Fruit fly (Drosophila melanogaster) whole organism, embryonic: ENCODE data around the gene CG8851.
A peak's percentile ranks its signal among the peaks of the same experiment; 100 is the strongest.

ENCODE experiments used
- ATbp ChIP-seq: fragments of 200-800 bp; sonication (Bioruptor generic); optimal IDR thresholded peaks from 2 replicates; lab custom pipeline; 2017; ENCODE audit warnings: missing biosample characterization, mild to moderate bottlenecking, missing genetic modification characterization, missing genetic modification reagents
- Ada2b ChIP-seq: fragments of 200-800 bp; sonication (Bioruptor generic); IDR thresholded peaks from 2 replicates; pipeline ENCODE4 v1.3.6; 2022; ENCODE audit warnings: missing biosample characterization, missing genetic modification characterization
- CG11695 ChIP-seq: fragments of 200-800 bp; sonication (Bioruptor generic); IDR thresholded peaks from 3 replicates; pipeline ENCODE4 v1.3.6; 2022; ENCODE audit warnings: missing biosample characterization, missing genetic modification characterization
- CG12391 ChIP-seq: fragments of 200-800 bp; sonication (Bioruptor generic); optimal IDR thresholded peaks from 3 replicates; lab custom pipeline; 2018; ENCODE audit warnings: missing biosample characterization, mild to moderate bottlenecking, missing genetic modification characterization, moderate library complexity
- CG13123 ChIP-seq: fragments of 200-800 bp; sonication (Bioruptor generic); optimal IDR thresholded peaks from 2 replicates; lab custom pipeline; 2016; ENCODE audit warnings: missing biosample characterization, missing genetic modification characterization
- CG14667 ChIP-seq: fragments of 200-800 bp; sonication (Bioruptor generic); IDR thresholded peaks from 2 replicates; pipeline ENCODE4 v1.3.6; 2022; ENCODE audit warnings: missing biosample characterization, missing genetic modification characterization
- CG17328 ChIP-seq: fragments of 200-800 bp; sonication (Bioruptor generic); IDR thresholded peaks from 2 replicates; pipeline ENCODE4 v1.3.6; 2022; ENCODE audit warnings: missing biosample characterization, missing genetic modification characterization
- CG18262 ChIP-seq: fragments of 200-800 bp; optimal IDR thresholded peaks from 3 replicates; lab custom pipeline; 2019; ENCODE audit warnings: missing biosample characterization, mild to moderate bottlenecking, missing genetic modification characterization, moderate library complexity
- CG18764 ChIP-seq: fragments of 200-800 bp; sonication (Bioruptor generic); optimal IDR thresholded peaks from 3 replicates; lab custom pipeline; 2016; ENCODE audit warnings: missing biosample characterization, missing genetic modification characterization
- CG2120 ChIP-seq: fragments of 200-800 bp; sonication (Bioruptor generic); optimal IDR thresholded peaks from 3 replicates; lab custom pipeline; 2016; ENCODE audit warnings: missing biosample characterization, missing genetic modification characterization
- CG32532 ChIP-seq: fragments of 200-800 bp; sonication (Bioruptor generic); IDR thresholded peaks from 2 replicates; pipeline ENCODE4 v1.3.6; 2022; ENCODE audit warnings: missing biosample characterization, missing genetic modification characterization
- CG43689 ChIP-seq: fragments of 200-800 bp; sonication (Bioruptor generic); IDR thresholded peaks from 2 replicates; pipeline ENCODE4 v1.3.6; 2022; ENCODE audit warnings: missing biosample characterization, missing genetic modification characterization
- CG6654 ChIP-seq: fragments of 200-800 bp; sonication (Bioruptor generic); optimal IDR thresholded peaks from 2 replicates; lab custom pipeline; 2017; ENCODE audit warnings: missing biosample characterization, mild to moderate bottlenecking, missing genetic modification characterization
- CG7963 ChIP-seq: fragments of 200-800 bp; sonication (Bioruptor generic); IDR thresholded peaks from 3 replicates; pipeline ENCODE4 v1.3.6; 2022; ENCODE audit warnings: missing biosample characterization, missing genetic modification characterization; ENCODE audit not compliant: partially characterized antibody
- CG8089 ChIP-seq: fragments of 200-800 bp; sonication (Bioruptor generic); optimal IDR thresholded peaks from 3 replicates; lab custom pipeline; 2016; ENCODE audit warnings: missing biosample characterization, missing genetic modification characterization
- CG9215 ChIP-seq: fragments of 200-800 bp; sonication (Bioruptor generic); IDR thresholded peaks from 2 replicates; pipeline ENCODE4 v1.3.6; 2022; ENCODE audit warnings: missing biosample characterization, missing genetic modification characterization
- D ChIP-seq, 2 experiments: fragments of 200-800 bp in 1 of 2; fragments of >200 bp in 1 of 2; sonication (Bioruptor generic) in 1 of 2; optimal IDR thresholded peaks; 2 replicates in 1 of 2; 3 replicates in 1 of 2; lab custom pipeline; 2017; ENCODE audit warnings: mild to moderate bottlenecking in 1 of 2, missing biosample characterization in 1 of 2, missing genetic modification characterization in 1 of 2, missing genetic modification reagents in 1 of 2
- Hey ChIP-seq: fragments of 200-800 bp; sonication (Bioruptor generic); optimal IDR thresholded peaks from 3 replicates; lab custom pipeline; 2018; ENCODE audit warnings: missing biosample characterization, mild to moderate bottlenecking, missing genetic modification characterization
- Hr51 ChIP-seq, 2 experiments: fragments of 200-800 bp; sonication (Bioruptor generic); optimal IDR thresholded peaks; 2 replicates in 1 of 2; 3 replicates in 1 of 2; lab custom pipeline; 2016 to 2018; ENCODE audit warnings: missing biosample characterization in 2 of 2, missing genetic modification characterization in 2 of 2, mild to moderate bottlenecking in 1 of 2, moderate library complexity in 1 of 2
- Meics ChIP-seq: fragments of 200-800 bp; sonication (Bioruptor generic); optimal IDR thresholded peaks from 2 replicates; lab custom pipeline; 2017; ENCODE audit warnings: missing biosample characterization, mild to moderate bottlenecking, missing genetic modification characterization
- Oli ChIP-seq: fragments of 200-800 bp; sonication (Bioruptor generic); optimal IDR thresholded peaks from 2 replicates; lab custom pipeline; 2018; ENCODE audit warnings: missing biosample characterization, mild to moderate bottlenecking, missing genetic modification characterization, moderate library complexity
- Ptx1 ChIP-seq: fragments of 200-800 bp; sonication (Bioruptor generic); IDR thresholded peaks from 2 replicates; pipeline ENCODE4 v1.3.6; 2022; ENCODE audit warnings: missing biosample characterization, missing genetic modification characterization
- Scr ChIP-seq: fragments of 200-800 bp; sonication (Bioruptor generic); IDR thresholded peaks from 2 replicates; pipeline ENCODE4 v1.3.6; 2022; ENCODE audit warnings: missing biosample characterization, missing genetic modification characterization; ENCODE audit not compliant: partially characterized antibody
- Sry-β ChIP-seq: fragments of 200-800 bp; sonication (Bioruptor generic); optimal IDR thresholded peaks from 2 replicates; lab custom pipeline; 2018; ENCODE audit warnings: missing biosample characterization, mild to moderate bottlenecking, missing genetic modification characterization, moderate library complexity
- Usf ChIP-seq: fragments of 200-800 bp; sonication (Bioruptor generic); optimal IDR thresholded peaks from 2 replicates; lab custom pipeline; 2017; ENCODE audit warnings: missing genotype, missing biosample characterization, missing genetic modification characterization
- Vsx1 ChIP-seq: fragments of 200-800 bp; sonication (Bioruptor generic); optimal IDR thresholded peaks from 2 replicates; lab custom pipeline; 2017; ENCODE audit warnings: missing biosample characterization, mild to moderate bottlenecking, missing genetic modification characterization, missing genetic modification reagents
- ap ChIP-seq: fragments of 200-800 bp; sonication (Bioruptor generic); IDR thresholded peaks from 2 replicates; pipeline ENCODE4 v1.3.6; 2022; ENCODE audit warnings: missing biosample characterization, missing genetic modification characterization
- ara ChIP-seq: fragments of 200-800 bp; sonication (Bioruptor generic); IDR thresholded peaks from 2 replicates; pipeline ENCODE4 v1.3.6; 2022; ENCODE audit warnings: missing biosample characterization, missing genetic modification characterization
- az2 ChIP-seq: fragments of 200-800 bp; sonication (Bioruptor generic); optimal IDR thresholded peaks from 3 replicates; lab custom pipeline; 2016; ENCODE audit warnings: missing biosample characterization, missing genetic modification characterization
- bigmax ChIP-seq: fragments of 200-800 bp; sonication (Bioruptor generic); optimal IDR thresholded peaks from 2 replicates; lab custom pipeline; 2018; ENCODE audit warnings: missing biosample characterization, mild to moderate bottlenecking, missing genetic modification characterization
- caup ChIP-seq: fragments of 200-800 bp; sonication (Bioruptor generic); optimal IDR thresholded peaks from 3 replicates; lab custom pipeline; 2017; ENCODE audit warnings: missing biosample characterization, mild to moderate bottlenecking, missing genetic modification characterization, moderate library complexity; ENCODE audit not compliant: severe bottlenecking
- crc ChIP-seq: fragments of 200-800 bp; sonication (Bioruptor generic); optimal IDR thresholded peaks from 2 replicates; lab custom pipeline; 2016; ENCODE audit warnings: missing biosample characterization, missing genetic modification characterization
- dmrt99B ChIP-seq: fragments of 200-800 bp; sonication (Bioruptor generic); optimal IDR thresholded peaks from 2 replicates; lab custom pipeline; 2018; ENCODE audit warnings: missing biosample characterization, mild to moderate bottlenecking, missing genetic modification characterization, moderate library complexity
- dysf ChIP-seq: fragments of 200-800 bp; sonication (Bioruptor generic); IDR thresholded peaks from 3 replicates; pipeline ENCODE4 v1.3.6; 2022; ENCODE audit warnings: missing biosample characterization, missing genetic modification characterization
- gcm ChIP-seq: fragments of 200-800 bp; sonication (Bioruptor generic); optimal IDR thresholded peaks from 2 replicates; lab custom pipeline; 2019; ENCODE audit warnings: missing biosample characterization, mild to moderate bottlenecking, missing genetic modification characterization, moderate library complexity
- grn ChIP-seq: fragments of 200-800 bp; sonication (Bioruptor generic); optimal IDR thresholded peaks from 3 replicates; lab custom pipeline; 2017; ENCODE audit warnings: missing biosample characterization, missing genetic modification characterization
- hbn ChIP-seq: fragments of 200-800 bp; sonication (Bioruptor generic); IDR thresholded peaks from 2 replicates; pipeline ENCODE4 v1.3.6; 2022; ENCODE audit warnings: missing biosample characterization, missing genetic modification characterization; ENCODE audit not compliant: partially characterized antibody
- ind ChIP-seq: fragments of 200-800 bp; sonication (Bioruptor generic); optimal IDR thresholded peaks from 3 replicates; lab custom pipeline; 2016; ENCODE audit warnings: missing biosample characterization, missing genetic modification characterization
- jumu ChIP-seq: fragments of 200-800 bp; sonication (Bioruptor generic); optimal IDR thresholded peaks from 3 replicates; lab custom pipeline; 2016; ENCODE audit warnings: missing biosample characterization, missing genetic modification characterization
- knrl ChIP-seq: fragments of 200-800 bp; sonication (Bioruptor generic); IDR thresholded peaks from 3 replicates; pipeline ENCODE4 v1.3.6; 2022; ENCODE audit warnings: missing biosample characterization, missing genetic modification characterization; ENCODE audit not compliant: partially characterized antibody
- lmd ChIP-seq: fragments of 200-800 bp; sonication (Bioruptor generic); IDR thresholded peaks from 2 replicates; pipeline ENCODE4 v1.3.6; 2022; ENCODE audit warnings: missing biosample characterization, missing genetic modification characterization
- pan ChIP-seq, 4 experiments: fragments of >200 bp in 3 of 4; fragments of 200-800 bp in 1 of 4; sonication (Bioruptor generic) in 1 of 4; optimal IDR thresholded peaks in 3 of 4; IDR thresholded peaks in 1 of 4; 2 replicates each; pipeline versions ENCODE4 v1.3.6 to Lab custom; 2017 to 2022; ENCODE audit warnings: missing biosample characterization in 2 of 4, missing genetic modification characterization in 2 of 4, mixed read lengths in 1 of 4
- ranshi ChIP-seq: fragments of 200-800 bp; sonication (Bioruptor generic); IDR thresholded peaks from 2 replicates; pipeline ENCODE4 v1.3.6; 2022; ENCODE audit warnings: missing biosample characterization, missing genetic modification characterization
- slbo ChIP-seq: fragments of 200-800 bp; sonication (Bioruptor generic); IDR thresholded peaks from 2 replicates; pipeline ENCODE4 v1.3.6; 2022; ENCODE audit warnings: missing biosample characterization, missing genetic modification characterization
- slp2 ChIP-seq: fragments of 200-800 bp; sonication (Bioruptor generic); optimal IDR thresholded peaks from 2 replicates; lab custom pipeline; 2016; ENCODE audit warnings: missing biosample characterization, missing genetic modification characterization
- sug ChIP-seq: fragments of 200-800 bp; optimal IDR thresholded peaks from 2 replicates; lab custom pipeline; 2019; ENCODE audit warnings: missing biosample characterization, mild to moderate bottlenecking, missing genetic modification characterization, moderate library complexity
- twi ChIP-seq: fragments of 200-800 bp; optimal IDR thresholded peaks from 2 replicates; lab custom pipeline; 2019; ENCODE audit warnings: missing biosample characterization, mild to moderate bottlenecking, missing genetic modification characterization, moderate library complexity
- wdn ChIP-seq: fragments of 200-800 bp; sonication (Bioruptor generic); IDR thresholded peaks from 2 replicates; pipeline ENCODE4 v1.3.6; 2022; ENCODE audit warnings: missing biosample characterization, missing genetic modification characterization
- zfh2 ChIP-seq: fragments of 200-800 bp; sonication (Bioruptor generic); optimal IDR thresholded peaks from 2 replicates; lab custom pipeline; 2016; ENCODE audit warnings: missing biosample characterization, missing genetic modification characterization

Gene CG8851

dm6 chr2L:3569892-3570291 is 50.4 kb downstream of the CG8851 start (continued):
- TF ChIP-seq ara (peak; percentile 32; the same call in 1 of the 2 replicates), D (optimal IDR thresholded peaks at IDR 0.05; lab: Kevin White, UChicago) (no peak), D (GFP tag; optimal IDR thresholded peaks at IDR 0.05; lab: Kevin White, UChicago) (peak; percentile 30), grn (GFP tag; lab: Kevin White, UChicago) (no peak), dmrt99B (tag; lab: Kevin White, UChicago) (peak; percentile 67), jumu (GFP tag; lab: Kevin White, UChicago) (peak; percentile 31), CG2120 (GFP tag; lab: Kevin White, UChicago) (peak; percentile 22), Ada2b (GFP tag; lab: Robert Waterston, UW) (0 out of 2 replicates have a peak, but pooled peaks have one; percentile 21), Meics (GFP tag; lab: Kevin White, UChicago) (peak; percentile 11), lmd (GFP tag; lab: Robert Waterston, UW) (peak; percentile 60), Hey (tag; lab: Kevin White, UChicago) (no peak), knrl (GFP tag; lab: Robert Waterston, UW) (no peak), gcm (GFP tag; lab: Kevin White, UChicago) (peak; percentile 4), ranshi (GFP tag; lab: Robert Waterston, UW) (peak; percentile 38), dysf (peak; percentile 60; the same call in 2 of the 3 replicates), Hr51 (GFP tag; optimal IDR thresholded peaks at IDR 0.05; lab: Kevin White, UChicago) (peak in 1 of 2 experiments; percentile 53), CG7963 (GFP tag; lab: Robert Waterston, UW) (no peak), Vsx1 (GFP tag; lab: Kevin White, UChicago) (peak; percentile 31), twi (tag; lab: Kevin White, UChicago) (no peak), Sry-β (no peak), ATbp (peak; percentile 12), Ptx1 (peak; percentile 53), CG11695 (GFP tag; lab: Robert Waterston, UW) (peak; percentile 63; the same call in 2 of the 3 replicates), CG18262 (peak; percentile 57), slp2 (GFP tag; lab: Kevin White, UChicago) (peak; percentile 12), Scr (no peak), zfh2 (GFP tag; lab: Kevin White, UChicago) (no peak), CG13123 (GFP tag; lab: Kevin White, UChicago) (no peak), crc (GFP tag; lab: Kevin White, UChicago) (no peak), CG12391 (tag; lab: Kevin White, UChicago) (peak; percentile 16), Oli (peak; percentile 21), CG43689 (GFP tag; lab: Robert Waterston, UW) (no peak), hbn (GFP tag; lab: Robert Waterston, UW) (no peak), CG18764 (no peak), CG9215 (GFP tag; lab: Robert Waterston, UW) (no peak), CG8089 (no peak), bigmax (GFP tag; lab: Kevin White, UChicago) (no peak), sug (no peak), az2 (GFP tag; lab: Kevin White, UChicago) (peak; percentile 2), pan (optimal IDR thresholded peaks at IDR 0.05; lab: Kevin White, UChicago) (no peak), pan (GFP tag; optimal IDR thresholded peaks at IDR 0.05 in 1 of 2, IDR thresholded peaks at IDR 0.05 in 1 of 2) (peak in 1 of 2 experiments; percentile 55), ap (no peak), slbo (GFP tag; lab: Robert Waterston, UW) (no peak), CG6654 (GFP tag; lab: Kevin White, UChicago) (no peak), wdn (GFP tag; lab: Robert Waterston, UW) (no peak), CG14667 (GFP tag; lab: Robert Waterston, UW) (0 out of 2 replicates have a peak, but pooled peaks have one; percentile 7), CG32532 (GFP tag; lab: Robert Waterston, UW) (peak; percentile 56; the same call in 1 of the 2 replicates), CG17328 (GFP tag; lab: Robert Waterston, UW) (no peak), ind (peak; percentile 21), Usf (GFP tag; lab: Kevin White, UChicago) (no peak), caup (no peak)
